Worm (Caenorhabditis elegans): ENCODE data around the gene byn-1.

- TF ChIP-seq snpc-4 (tag; optimal IDR thresholded peaks at IDR 0.05), result no peak
- no peak for TF ChIP-seq unc-39 (tag; optimal IDR thresholded peaks at IDR 0.05)
- TF ChIP-seq ceh-82 (tag; optimal IDR thresholded peaks at IDR 0.05), result no peak
- no peak for TF ChIP-seq fos-1 (tag; optimal IDR thresholded peaks at IDR 0.05)
- no peak for TF ChIP-seq F13H6.1 (tag; optimal IDR thresholded peaks at IDR 0.05)
- TF ChIP-seq nhr-10 (tag; optimal IDR thresholded peaks at IDR 0.05), result no peak
- no peak for TF ChIP-seq alr-1 (tag; optimal IDR thresholded peaks at IDR 0.05)
- no peak for TF ChIP-seq unc-62 (GFP tag; optimal IDR thresholded peaks at IDR 0.05)
- no peak for TF ChIP-seq elt-3 (tag; optimal IDR thresholded peaks at IDR 0.05)
Measured at ce11 chrIII:6884203-6884602, 47.6 kb upstream of the byn-1 start, which contains the start of gene med-2.
